Worm (Caenorhabditis elegans): ENCODE results near the gene T26C11.4.

ce11 chrX:1890817-1891216 lies 45.5 kb upstream of the T26C11.4 start:
- no peak for TF ChIP-seq ama-1 (optimal IDR thresholded peaks at IDR 0.05)
- TF ChIP-seq hmg-4 (GFP tag; optimal IDR thresholded peaks at IDR 0.05) = no peak
- no peak for TF ChIP-seq scrt-1 (GFP tag; IDR thresholded peaks at IDR 0.05)
